Fruit fly (Drosophila melanogaster): ENCODE measurements around the gene RpL13.

dm6 chr2L:9947265-9947664 lies 19.8 kb upstream of the RpL13 start, which contains the start of gene CG5853:
- peak; percentile 79 for TF ChIP-seq Mnt (GFP tag; optimal IDR thresholded peaks at IDR 0.05)
- TF ChIP-seq CG12768 (GFP tag; optimal IDR thresholded peaks at IDR 0.05), result peak; percentile 78
- peak; percentile 26 for TF ChIP-seq CG7101 (tag; optimal IDR thresholded peaks at IDR 0.05)
- TF ChIP-seq cic (GFP tag; optimal IDR thresholded peaks at IDR 0.05), result peak; percentile 79
- TF ChIP-seq toe (GFP tag; optimal IDR thresholded peaks at IDR 0.05), result peak; percentile 18
- TF ChIP-seq cnc (optimal IDR thresholded peaks at IDR 0.05), result no peak
- TF ChIP-seq CG7045 (GFP tag; optimal IDR thresholded peaks at IDR 0.05), result no peak

Data from whole organism, adult.